Worm (Caenorhabditis elegans): ENCODE data around the gene ZK381.8.

DNA sequence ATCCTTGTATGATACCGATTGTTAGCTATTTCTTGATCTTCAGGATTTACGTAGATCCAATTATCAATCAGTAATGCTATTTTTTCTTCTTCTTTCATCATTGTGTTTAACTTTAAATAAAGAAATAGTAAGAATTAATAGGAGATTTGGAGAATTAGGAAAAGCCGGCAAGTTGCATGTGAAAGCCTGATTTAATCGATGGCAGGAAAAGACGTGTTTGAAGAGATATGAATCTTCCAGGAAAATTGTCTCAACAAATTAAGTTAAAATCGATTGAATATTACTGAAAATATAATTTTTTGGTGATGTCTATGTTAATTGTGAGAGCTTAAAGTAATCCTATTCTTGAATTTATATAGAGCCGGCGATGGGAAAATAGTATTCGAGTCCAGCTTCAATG is 1.0 kb upstream of the ZK381.8 start, which contains the start of gene ZK381.62:
- TF ChIP-seq sea-1 (GFP tag; conservative IDR thresholded peaks at IDR 0.05) (no peak), tra-4 (tag; optimal IDR thresholded peaks at IDR 0.05) (no peak), tbx-37 (GFP tag; conservative IDR thresholded peaks at IDR 0.05) (no peak), ama-1 (optimal IDR thresholded peaks at IDR 0.05) (no peak), F13C5.2 (tag; optimal IDR thresholded peaks at IDR 0.05) (no peak), ets-7 (tag; optimal IDR thresholded peaks at IDR 0.05) (no peak), aly-1 (tag; optimal IDR thresholded peaks at IDR 0.05) (no peak), ceh-36 (tag; optimal IDR thresholded peaks at IDR 0.05) (no peak), hmbx-1 (tag; optimal IDR thresholded peaks at IDR 0.05) (no peak), flt-1 (GFP tag; IDR thresholded peaks at IDR 0.05) (no peak)
